Worm (Caenorhabditis elegans) whole organism, young adult: ENCODE data around the gene coq-2.

ENCODE experiments used
- B0336.3 ChIP-seq: fragments of 200-800 bp; sonication (Bioruptor generic); IDR thresholded peaks from 2 replicates; pipeline ENCODE4 v1.3.6; 2022; ENCODE audit warnings: missing genetic modification characterization, missing compliant biosample characterization
- F10E7.11 ChIP-seq: sonication (generic microtip); optimal IDR thresholded peaks from 2 replicates; lab custom pipeline; 2017; ENCODE audit warnings: mild to moderate bottlenecking, missing genetic modification characterization, moderate library complexity, missing compliant biosample characterization
- F39B2.1 ChIP-seq: fragments of 200-800 bp; sonication (Bioruptor generic); IDR thresholded peaks from 2 replicates; pipeline ENCODE4 v1.3.6; 2022; ENCODE audit warnings: missing genetic modification reagents, missing genetic modification characterization, missing compliant biosample characterization
- ama-1 ChIP-seq, 3 experiments: fragments of 150-350 bp in 1 of 3; sonication (generic microtip) in 2 of 3; optimal IDR thresholded peaks; 2 replicates each; lab custom pipeline; 2014 to 2018; ENCODE audit warnings: missing biosample characterization in 2 of 3, missing genetic modification characterization in 2 of 3, missing genetic modification reagents in 2 of 3
- aptf-3 ChIP-seq: fragments of 200-800 bp; sonication (Bioruptor generic); IDR thresholded peaks from 2 replicates; pipeline ENCODE4 v1.3.6; 2022; ENCODE audit warnings: missing genetic modification characterization, missing compliant biosample characterization
- attf-5 ChIP-seq: fragments of 200-800 bp; sonication (Bioruptor generic); optimal IDR thresholded peaks from 2 replicates; lab custom pipeline; 2018; ENCODE audit warnings: mild to moderate bottlenecking, missing genetic modification characterization, missing compliant biosample characterization
- dox-1 ChIP-seq: fragments of 200-800 bp; sonication (Bioruptor generic); IDR thresholded peaks from 2 replicates; pipeline ENCODE4 v1.3.6; 2022; ENCODE audit warnings: missing genetic modification reagents, missing genetic modification characterization, missing compliant biosample characterization
- nhr-90 ChIP-seq: sonication (generic microtip); optimal IDR thresholded peaks from 2 replicates; lab custom pipeline; 2016; ENCODE audit warnings: missing genotype, mild to moderate bottlenecking, missing genetic modification characterization, missing compliant biosample characterization
- pha-4 ChIP-seq: fragments of 150-350 bp; sonication (generic microtip); optimal IDR thresholded peaks from 2 replicates; lab custom pipeline; 2014; ENCODE audit warnings: missing biosample characterization, missing genetic modification reagents, missing genetic modification characterization
- repo-1 ChIP-seq: sonication (generic microtip); optimal IDR thresholded peaks from 2 replicates; lab custom pipeline; 2017; ENCODE audit warnings: mild to moderate bottlenecking, missing genetic modification characterization, missing compliant biosample characterization
- sea-2 ChIP-seq: fragments of 200-800 bp; sonication (Bioruptor generic); IDR thresholded peaks from 2 replicates; pipeline ENCODE4 v1.3.6; 2022; ENCODE audit warnings: missing genetic modification characterization, missing compliant biosample characterization
- snpc-1.1 ChIP-seq: sonication (generic microtip); optimal IDR thresholded peaks from 2 replicates; lab custom pipeline; 2017; ENCODE audit warnings: missing genetic modification characterization, mild to moderate bottlenecking, missing compliant biosample characterization, antibody characterized with exemption, moderate library complexity, missing genotype, missing genetic modification reagents; ENCODE audit not compliant: insufficient read depth
- snpc-3.4 ChIP-seq: sonication (generic microtip); optimal IDR thresholded peaks from 2 replicates; lab custom pipeline; 2017; ENCODE audit warnings: missing genetic modification characterization, mild to moderate bottlenecking, missing compliant biosample characterization, antibody characterized with exemption, moderate library complexity, missing genotype, missing genetic modification reagents

ce11 chrIII:6969090-6969489 is 33.3 kb downstream of the coq-2 start, which contains the start of gene F31E3.12:
- no peak for TF ChIP-seq snpc-3.4 (tag; lab: Kevin White, UChicago)
- TF ChIP-seq F39B2.1 (GFP tag; lab: Robert Waterston, UW), result no peak
- no peak for TF ChIP-seq ama-1 (optimal IDR thresholded peaks at IDR 0.05; lab: Kevin White, UChicago)
- TF ChIP-seq ama-1 (GFP tag; optimal IDR thresholded peaks at IDR 0.05; lab: Kevin White, UChicago), result no peak
- TF ChIP-seq dox-1 (GFP tag; lab: Robert Waterston, UW), result no peak
- no peak for TF ChIP-seq repo-1
- TF ChIP-seq B0336.3 (GFP tag; lab: Robert Waterston, UW), result no peak
- TF ChIP-seq pha-4 (tag; lab: Kevin White, UChicago), result no peak
- no peak for TF ChIP-seq sea-2 (GFP tag; lab: Robert Waterston, UW)
- TF ChIP-seq nhr-90 (tag; lab: Kevin White, UChicago), result no peak
- no peak for TF ChIP-seq aptf-3 (GFP tag; lab: Robert Waterston, UW)
- no peak for TF ChIP-seq F10E7.11
- TF ChIP-seq snpc-1.1 (tag; lab: Kevin White, UChicago), result no peak
- no peak for TF ChIP-seq attf-5
